Worm (Caenorhabditis elegans) whole organism, mixed stage, embryonic: Measurements from ENCODE around the gene F23D12.4.

Experiments
- nhr-28 ChIP-seq: fragments of 150-350 bp; optimal IDR thresholded peaks from 2 replicates; lab custom pipeline; 2014; ENCODE audit warnings: missing biosample characterization, missing genetic modification characterization
- pha-4 ChIP-seq: fragments of 150-350 bp; optimal IDR thresholded peaks from 2 replicates; lab custom pipeline; 2018; ENCODE audit warnings: missing biosample characterization, missing genetic modification reagents, missing genetic modification characterization

DNA sequence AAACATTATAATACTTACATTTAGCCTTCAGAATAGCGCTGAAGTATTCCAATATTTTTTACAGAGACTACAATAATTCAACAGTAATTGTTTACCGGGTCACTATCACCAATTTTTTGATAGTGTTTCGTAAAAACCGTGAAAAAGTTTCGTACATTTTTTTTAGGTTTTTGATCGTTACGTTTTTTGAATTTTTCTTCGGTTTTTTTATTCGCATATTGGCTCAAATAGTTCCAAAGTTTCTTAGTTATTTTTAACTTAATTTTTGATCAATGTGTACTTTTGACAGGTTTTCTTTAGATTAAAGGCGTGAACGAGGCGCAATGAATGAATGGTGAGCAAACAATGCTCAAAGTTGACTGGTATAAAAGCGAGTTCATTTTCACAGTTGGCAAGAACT is 21.7 kb upstream of the F23D12.4 start, which contains the start of gene fipr-3:
- TF ChIP-seq pha-4 (no peak), nhr-28 (no peak)
